Worm (Caenorhabditis elegans): ENCODE measurements around the gene tsp-2.

The tsp-2 gene

ce11 chrIII:8217919-8218318, 19.8 kb downstream of the tsp-2 start, which contains the start of gene C30A5.16:
Gene C30A5.16 (plus strand): TSS chrIII:8218219.
- TF ChIP-seq ztf-18 (tag; optimal IDR thresholded peaks at IDR 0.05) (no peak), Y79H2A.3 (GFP tag; conservative IDR thresholded peaks at IDR 0.05) (no peak), mxl-1 (tag; optimal IDR thresholded peaks at IDR 0.05) (no peak), nhr-179 (tag; optimal IDR thresholded peaks at IDR 0.05) (no peak), die-1 (tag; optimal IDR thresholded peaks at IDR 0.05) (no peak), pha-4 (tag; optimal IDR thresholded peaks at IDR 0.05) (no peak), ztf-28 (GFP tag; IDR thresholded peaks at IDR 0.05) (no peak), F33H1.4 (GFP tag; IDR thresholded peaks at IDR 0.05) (no peak), let-526 (GFP tag; IDR thresholded peaks at IDR 0.05) (no peak), madf-3 (GFP tag; IDR thresholded peaks at IDR 0.05) (no peak), lsl-1 (GFP tag; optimal IDR thresholded peaks at IDR 0.05) (no peak), sdz-38 (tag; optimal IDR thresholded peaks at IDR 0.05) (no peak), hmg-1.2 (GFP tag; IDR thresholded peaks at IDR 0.05) (no peak), C06A6.2 (GFP tag; conservative IDR thresholded peaks at IDR 0.05) (no peak), F22D6.2 (tag; optimal IDR thresholded peaks at IDR 0.05) (no peak)

- TF ChIP-seq ccch-3 (GFP tag; optimal IDR thresholded peaks at IDR 0.05) = no peak
- TF ChIP-seq sdz-38 (tag; optimal IDR thresholded peaks at IDR 0.05) = no peak
- no peak for TF ChIP-seq B0336.3 (GFP tag; IDR thresholded peaks at IDR 0.05)
- no peak for TF ChIP-seq unc-130 (GFP tag; optimal IDR thresholded peaks at IDR 0.05)
- no peak for TF ChIP-seq Y56A3A.18 (GFP tag; IDR thresholded peaks at IDR 0.05)
- no peak for TF ChIP-seq Y53G8AR.9 (GFP tag; conservative IDR thresholded peaks at IDR 0.05)
- no peak for TF ChIP-seq egrh-3 (GFP tag; IDR thresholded peaks at IDR 0.05)
- TF ChIP-seq bed-2 (GFP tag; IDR thresholded peaks at IDR 0.05) = no peak
- TF ChIP-seq lin-40 (tag; optimal IDR thresholded peaks at IDR 0.05) = no peak
These were observed 21.5 kb downstream of the tsp-2 start, which contains the start of gene unc-86 for ce11 chrIII:8216224-8216623. Gene unc-86 (minus strand): TSS chrIII:8216336.

DNA sequence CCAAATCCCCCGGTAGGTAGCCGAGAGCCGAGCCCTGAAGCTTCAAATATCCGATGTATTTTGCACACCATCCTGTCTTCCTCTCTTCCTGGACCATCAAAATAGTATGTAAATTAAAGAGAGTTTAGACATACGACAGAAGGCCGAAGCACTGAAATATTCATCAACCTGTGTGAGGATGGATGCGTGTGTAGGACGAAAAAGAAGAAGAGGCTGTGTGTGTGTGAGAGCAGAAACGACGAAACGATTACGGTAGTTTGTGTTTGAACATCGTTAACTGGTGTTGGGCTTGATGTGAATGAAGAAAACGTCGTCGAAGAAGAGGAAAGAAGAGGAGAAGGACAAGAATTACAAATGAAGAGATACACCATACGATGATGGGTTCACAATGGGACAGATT, 26.2 kb downstream of the tsp-2 start:
- TF ChIP-seq lin-35 (GFP tag; optimal IDR thresholded peaks at IDR 0.05) (no peak), ztf-22 (GFP tag; optimal IDR thresholded peaks at IDR 0.05) (no peak), ceh-100 (GFP tag; IDR thresholded peaks at IDR 0.05) (no peak), lir-1 (GFP tag; conservative IDR thresholded peaks at IDR 0.05) (no peak), madf-8 (GFP tag; conservative IDR thresholded peaks at IDR 0.05) (no peak), ztf-6 (GFP tag; IDR thresholded peaks at IDR 0.05) (no peak), Y56A3A.18 (GFP tag; IDR thresholded peaks at IDR 0.05) (no peak), pbrm-1 (GFP tag; IDR thresholded peaks at IDR 0.05) (no peak), atf-7 (tag; optimal IDR thresholded peaks at IDR 0.05) (no peak), egl-44 (GFP tag; IDR thresholded peaks at IDR 0.05) (no peak), snpc-4 (GFP tag; optimal IDR thresholded peaks at IDR 0.05) (no peak), snpc-4 (tag; optimal IDR thresholded peaks at IDR 0.05) (no peak), hmg-1.2 (GFP tag; IDR thresholded peaks at IDR 0.05) (no peak), xnd-1 (tag; optimal IDR thresholded peaks at IDR 0.05) (no peak)

DNA sequence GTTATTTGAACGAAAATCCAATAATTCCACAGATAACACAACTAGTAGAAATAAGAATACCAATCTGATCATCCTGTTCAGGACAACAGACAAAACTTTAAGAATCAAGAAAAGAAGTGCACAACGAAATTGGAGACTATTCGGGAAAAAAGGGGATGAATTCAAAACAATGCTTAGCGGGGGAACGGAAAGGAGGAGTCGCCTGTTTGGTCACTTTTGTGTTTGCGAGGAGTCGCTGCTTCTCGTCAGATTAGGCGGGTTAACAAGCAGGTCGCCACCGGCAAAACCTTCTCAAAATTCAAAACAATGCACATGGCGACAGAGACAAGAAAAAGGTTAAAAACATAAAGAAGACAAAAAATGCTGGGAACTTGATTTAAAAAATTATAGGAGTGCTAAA, 28.0 kb downstream of the tsp-2 start, which contains the start of gene C30A5.10:
Gene C30A5.10 (minus strand): TSS at position 101 of the 400 bp plus-strand sequence.
- TF ChIP-seq ceh-58 (GFP tag; IDR thresholded peaks at IDR 0.05) (no peak), F37B4.10 (GFP tag; IDR thresholded peaks at IDR 0.05) (no peak), ceh-27 (GFP tag; optimal IDR thresholded peaks at IDR 0.05) (no peak)

Data from whole organism, young adult.